Fruit fly (Drosophila melanogaster) Kc167 (cell line): Measurements from ENCODE around the gene CG31259.

ENCODE experiments used
- Sin3A ChIP-seq: fragments of >200 bp; optimal IDR thresholded peaks from 2 replicates; lab custom pipeline; 2018; ENCODE audit warnings: missing external identifiers
- h ChIP-seq: fragments of >200 bp; optimal IDR thresholded peaks from 3 replicates; lab custom pipeline; 2018; ENCODE audit warnings: missing external identifiers
- insv ChIP-seq: fragments of >200 bp; optimal IDR thresholded peaks from 3 replicates; lab custom pipeline; 2018; ENCODE audit warnings: missing external identifiers
- psq ChIP-seq: fragments of >200 bp; optimal IDR thresholded peaks from 2 replicates; lab custom pipeline; 2017; ENCODE audit warnings: missing external identifiers
- ttk ChIP-seq: sonication (Bioruptor generic); optimal IDR thresholded peaks from 2 replicates; lab custom pipeline; 2017; ENCODE audit warnings: missing external identifiers

DNA sequence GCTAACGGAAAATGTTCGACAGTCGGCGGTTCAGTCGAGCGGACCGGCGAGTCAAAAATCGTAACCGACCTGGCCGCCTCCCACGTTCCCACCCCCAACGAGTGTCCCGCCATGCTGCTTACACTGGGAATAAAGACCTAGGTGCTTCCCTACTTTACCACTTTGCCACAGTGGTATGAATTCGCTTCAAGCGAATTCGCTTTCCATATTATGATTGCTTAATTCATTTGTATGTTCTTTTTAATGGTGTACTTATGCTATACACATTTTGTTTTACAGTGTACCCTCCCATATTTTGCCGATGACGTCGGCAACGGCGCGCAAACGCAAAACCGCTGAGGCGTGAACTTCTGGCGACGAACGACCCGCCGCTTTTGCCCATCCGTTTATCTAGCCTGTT lies 40.9 kb upstream of the CG31259 start:
- TF ChIP-seq h (no peak), ttk (lab: Kevin White, UChicago) (no peak), psq (lab: Kevin White, UChicago) (no peak), Sin3A (lab: Kevin White, UChicago) (no peak), insv (lab: Kevin White, UChicago) (no peak)
